Worm (Caenorhabditis elegans): ENCODE data around the gene nkb-3.

Gene nkb-3

DNA sequence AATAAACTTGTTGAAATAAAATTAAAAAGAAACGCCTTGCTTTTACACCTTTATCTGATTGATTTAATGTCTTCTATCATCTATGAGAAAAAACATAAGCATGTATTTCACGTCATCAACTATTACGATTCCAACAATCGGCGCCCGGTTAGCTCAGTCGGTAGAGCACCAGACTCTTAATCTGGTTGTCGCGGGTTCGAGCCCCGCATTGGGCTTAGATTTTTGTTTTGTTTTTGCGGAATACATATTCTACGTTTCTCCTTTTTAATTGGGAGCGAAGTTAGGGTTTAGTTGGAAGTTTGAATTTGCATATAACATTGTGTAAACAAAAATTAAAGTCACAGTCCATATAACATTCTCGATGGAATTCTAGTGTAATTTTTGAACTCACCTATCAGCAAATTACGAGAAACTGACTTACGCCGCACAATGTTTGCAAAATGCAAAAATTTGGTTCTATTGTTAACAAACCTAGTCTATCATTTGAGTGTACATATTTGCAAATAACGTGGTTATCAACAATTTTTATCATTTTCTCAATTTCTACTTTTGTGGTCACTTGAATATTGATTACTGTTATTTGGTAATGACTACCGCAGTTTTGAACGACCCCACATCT, 53.2 kb downstream of the nkb-3 start, which contains the start of gene shc-3 (continued):
- TF ChIP-seq sdz-12 (GFP tag; optimal IDR thresholded peaks at IDR 0.05) (no peak), egl-43 (GFP tag; IDR thresholded peaks at IDR 0.05) (no peak), spr-3 (GFP tag; optimal IDR thresholded peaks at IDR 0.05) (no peak), Y105C5A.15 (GFP tag; IDR thresholded peaks at IDR 0.05) (no peak), nhr-42 (GFP tag; IDR thresholded peaks at IDR 0.05) (no peak), aly-2 (tag; optimal IDR thresholded peaks at IDR 0.05) (no peak), arid-1 (GFP tag; conservative IDR thresholded peaks at IDR 0.05) (no peak), Y75B8A.6 (GFP tag; IDR thresholded peaks at IDR 0.05) (no peak), dmd-8 (GFP tag; IDR thresholded peaks at IDR 0.05) (no peak), hlh-30 (tag; optimal IDR thresholded peaks at IDR 0.05; ENCODE audit: insufficient read depth) (no peak), ceh-32 (tag; optimal IDR thresholded peaks at IDR 0.05; ENCODE audit: poor library complexity) (no peak), ces-1 (GFP tag; optimal IDR thresholded peaks at IDR 0.05) (no peak), pha-4 (GFP tag; IDR thresholded peaks at IDR 0.05) (0 out of 2 replicates have a peak, but pooled peaks have one; percentile 57), pha-4 (tag; optimal IDR thresholded peaks at IDR 0.05) (no peak), mes-2 (tag; optimal IDR thresholded peaks at IDR 0.05; ENCODE audit: poor library complexity, severe bottlenecking) (no peak), dmd-9 (GFP tag; IDR thresholded peaks at IDR 0.05) (no peak), nhr-237 (tag; optimal IDR thresholded peaks at IDR 0.05) (no peak), hif-1 (tag; optimal IDR thresholded peaks at IDR 0.05) (no peak), php-3 (GFP tag; IDR thresholded peaks at IDR 0.05) (no peak), F10B5.3 (tag; optimal IDR thresholded peaks at IDR 0.05) (no peak), lin-29 (GFP tag; IDR thresholded peaks at IDR 0.05) (no peak), nhr-11 (tag; optimal IDR thresholded peaks at IDR 0.05) (no peak), ceh-20 (GFP tag; IDR thresholded peaks at IDR 0.05) (no peak), rbr-2 (tag; optimal IDR thresholded peaks at IDR 0.05) (no peak), dpl-1 (GFP tag; optimal IDR thresholded peaks at IDR 0.05) (no peak), tra-1 (GFP tag; IDR thresholded peaks at IDR 0.05) (peak; percentile 56; the same call in 1 of the 2 replicates), ceh-28 (tag; optimal IDR thresholded peaks at IDR 0.05) (no peak), zip-11 (GFP tag; IDR thresholded peaks at IDR 0.05) (0 out of 2 replicates have a peak, but pooled peaks have one; percentile 31), madf-9 (GFP tag; conservative IDR thresholded peaks at IDR 0.05) (no peak), lir-3 (tag; optimal IDR thresholded peaks at IDR 0.05) (no peak), lin-15B (tag; optimal IDR thresholded peaks at IDR 0.05) (no peak), nhr-48 (tag; optimal IDR thresholded peaks at IDR 0.05) (no peak)

DNA sequence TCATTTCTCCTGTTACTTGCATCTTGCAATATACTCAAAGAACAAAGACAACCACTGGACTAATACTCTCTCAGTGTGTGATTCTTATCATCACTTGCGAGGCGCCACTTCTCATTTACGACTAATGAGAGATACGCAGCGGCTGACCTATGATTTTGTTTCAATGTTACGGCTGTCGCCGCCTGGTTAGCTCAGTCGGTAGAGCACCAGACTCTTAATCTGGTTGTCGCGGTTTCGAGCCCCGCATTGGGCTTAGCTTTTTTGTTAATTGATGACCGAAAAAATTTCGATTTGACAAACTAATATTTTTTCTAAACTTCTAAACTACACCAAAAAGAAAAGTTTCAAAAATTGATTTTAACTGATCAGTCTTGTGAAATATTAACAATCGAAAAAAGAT, 54.0 kb downstream of the nkb-3 start:
- TF ChIP-seq zag-1 (tag; optimal IDR thresholded peaks at IDR 0.05) = no peak
- TF ChIP-seq zfp-2 (tag; optimal IDR thresholded peaks at IDR 0.05) = no peak
- no peak for TF ChIP-seq lin-15B (tag; optimal IDR thresholded peaks at IDR 0.05)
- no peak for TF ChIP-seq ZK337.2 (GFP tag; IDR thresholded peaks at IDR 0.05)
- TF ChIP-seq dpl-1 (GFP tag; optimal IDR thresholded peaks at IDR 0.05) = no peak
- no peak for TF ChIP-seq nhr-237 (tag; optimal IDR thresholded peaks at IDR 0.05)
- TF ChIP-seq Y105C5A.15 (GFP tag; IDR thresholded peaks at IDR 0.05) = 0 out of 2 replicates have a peak, but pooled peaks have one; percentile 15
- TF ChIP-seq Y48G9A.11 (GFP tag; IDR thresholded peaks at IDR 0.05) = no peak
- peak; percentile 3 for TF ChIP-seq duxl-1 (tag; optimal IDR thresholded peaks at IDR 0.05; ENCODE audit: poor library complexity)
- no peak for TF ChIP-seq nhr-48 (tag; optimal IDR thresholded peaks at IDR 0.05)
- no peak for TF ChIP-seq nhr-6 (tag; optimal IDR thresholded peaks at IDR 0.05)
- no peak for TF ChIP-seq daf-8 (GFP tag; IDR thresholded peaks at IDR 0.05)
- no peak for TF ChIP-seq aha-1 (tag)
- no peak for TF ChIP-seq Y5F2A.4 (GFP tag; optimal IDR thresholded peaks at IDR 0.05)
- TF ChIP-seq saeg-2 (GFP tag; IDR thresholded peaks at IDR 0.05) = 0 out of 2 replicates have a peak, but pooled peaks have one; percentile 48
- TF ChIP-seq ceh-20 (GFP tag; IDR thresholded peaks at IDR 0.05) = no peak
- TF ChIP-seq nhr-42 (GFP tag; IDR thresholded peaks at IDR 0.05) = 0 out of 2 replicates have a peak, but pooled peaks have one; percentile 40
- TF ChIP-seq hlh-30 (tag; optimal IDR thresholded peaks at IDR 0.05; ENCODE audit: insufficient read depth) = peak; percentile 36
- TF ChIP-seq egl-27 (tag; optimal IDR thresholded peaks at IDR 0.05) = no peak
- TF ChIP-seq lim-7 (GFP tag; IDR thresholded peaks at IDR 0.05) = 0 out of 2 replicates have a peak, but pooled peaks have one; percentile 40
- TF ChIP-seq zfp-3 (GFP tag; conservative IDR thresholded peaks at IDR 0.05) = 0 out of 2 replicates have a peak, but pooled peaks have one; percentile 70
- peak; percentile 50; the same call in 1 of the 2 replicates for TF ChIP-seq hmg-1.1 (GFP tag; IDR thresholded peaks at IDR 0.05)
- 0 out of 2 replicates have a peak, but pooled peaks have one; percentile 65 for TF ChIP-seq nhr-41 (GFP tag; IDR thresholded peaks at IDR 0.05)
- TF ChIP-seq pqm-1 (tag; optimal IDR thresholded peaks at IDR 0.05) = no peak
- TF ChIP-seq egl-43 (GFP tag; IDR thresholded peaks at IDR 0.05) = no peak
- TF ChIP-seq ceh-32 (tag; optimal IDR thresholded peaks at IDR 0.05; ENCODE audit: poor library complexity) = no peak
- TF ChIP-seq ztf-7 (tag; optimal IDR thresholded peaks at IDR 0.05) = peak; percentile 38
